Worm (Caenorhabditis elegans): Measurements from ENCODE around the gene clec-166.

The clec-166 gene

ce11 chrIV:1246762-1247436 is 4.2 kb downstream of the clec-166 start, which contains the start of the genes clec-165 and F38A1.11:
Gene clec-165 (minus strand): TSS chrIV:1246886.
Gene F38A1.11 (plus strand): TSS chrIV:1247386.
- TF ChIP-seq elt-2 (tag; optimal IDR thresholded peaks at IDR 0.05) (peak; percentile 84), lin-13 (GFP tag; optimal IDR thresholded peaks at IDR 0.05) (no peak)

ce11 chrIV:1245244-1245643 is 5.9 kb downstream of the clec-166 start, which contains the start of gene F38A1.9:
Gene F38A1.9 (minus strand): TSS chrIV:1245344.
- TF ChIP-seq snpc-4 (tag; optimal IDR thresholded peaks at IDR 0.05) (no peak), efl-1 (optimal IDR thresholded peaks at IDR 0.05) (no peak), efl-1 (GFP tag; optimal IDR thresholded peaks at IDR 0.05 in 1 of 2) (peak in 1 of 2 experiments; percentile 65)

ce11 chrIV:1243295-1243694 is 7.8 kb downstream of the clec-166 start, which contains the start of gene F38A1.15:
Gene F38A1.15 (minus strand): TSS chrIV:1243395.
- no peak for TF ChIP-seq nhr-237 (tag; optimal IDR thresholded peaks at IDR 0.05)
- no peak for TF ChIP-seq isw-1 (GFP tag; IDR thresholded peaks at IDR 0.05)
- TF ChIP-seq lir-3 (tag; optimal IDR thresholded peaks at IDR 0.05; ENCODE audit: poor library complexity), result no peak
- TF ChIP-seq unc-30 (tag; optimal IDR thresholded peaks at IDR 0.05), result no peak
- TF ChIP-seq lin-35 (GFP tag; optimal IDR thresholded peaks at IDR 0.05), result no peak
- TF ChIP-seq ets-5 (GFP tag; IDR thresholded peaks at IDR 0.05), result no peak
- no peak for TF ChIP-seq tbx-2 (tag; optimal IDR thresholded peaks at IDR 0.05)
- no peak for TF ChIP-seq unc-62 (GFP tag; optimal IDR thresholded peaks at IDR 0.05)
- no peak for TF ChIP-seq C34B4.2 (tag; optimal IDR thresholded peaks at IDR 0.05)
- no peak for TF ChIP-seq ces-1 (GFP tag; optimal IDR thresholded peaks at IDR 0.05)
- no peak for TF ChIP-seq nhr-11 (tag; optimal IDR thresholded peaks at IDR 0.05)

- TF ChIP-seq snpc-4 (tag; optimal IDR thresholded peaks at IDR 0.05), result no peak
- TF ChIP-seq efl-3 (GFP tag; optimal IDR thresholded peaks at IDR 0.05), result no peak
- TF ChIP-seq skn-1 (tag; optimal IDR thresholded peaks at IDR 0.05), result peak; percentile 36
- TF ChIP-seq fkh-10 (GFP tag; optimal IDR thresholded peaks at IDR 0.05), result no peak
- no peak for TF ChIP-seq unc-62 (GFP tag; optimal IDR thresholded peaks at IDR 0.05)
- TF ChIP-seq xbp-1 (tag; optimal IDR thresholded peaks at IDR 0.05), result peak; percentile 50
- peak; percentile 78 to 84 for TF ChIP-seq lsy-2 (tag; optimal IDR thresholded peaks at IDR 0.05)
- TF ChIP-seq nhr-11 (tag; optimal IDR thresholded peaks at IDR 0.05), result no peak
- no peak for TF ChIP-seq unc-30 (tag; optimal IDR thresholded peaks at IDR 0.05)
- no peak for TF ChIP-seq ztf-4 (tag; optimal IDR thresholded peaks at IDR 0.05)
- TF ChIP-seq ets-5 (GFP tag; IDR thresholded peaks at IDR 0.05), result no peak
- TF ChIP-seq snu-23 (GFP tag; optimal IDR thresholded peaks at IDR 0.05), result peak; percentile 74
- no peak for TF ChIP-seq aly-2 (tag; optimal IDR thresholded peaks at IDR 0.05)
- peak; percentile 42 for TF ChIP-seq swsn-7 (tag; optimal IDR thresholded peaks at IDR 0.05)
- TF ChIP-seq Y116A8C.19 (tag; optimal IDR thresholded peaks at IDR 0.05; ENCODE audit: borderline replicate concordance), result no peak
- no peak for TF ChIP-seq lin-14 (GFP tag; optimal IDR thresholded peaks at IDR 0.05)
- no peak for TF ChIP-seq mef-2 (tag; optimal IDR thresholded peaks at IDR 0.05)
- no peak for TF ChIP-seq egl-13 (tag; optimal IDR thresholded peaks at IDR 0.05)
- TF ChIP-seq hlh-17 (GFP tag; optimal IDR thresholded peaks at IDR 0.05; ENCODE audit: borderline replicate concordance), result no peak
- no peak for TF ChIP-seq ztf-11 (tag; optimal IDR thresholded peaks at IDR 0.05)
- peak; percentile 93 for TF ChIP-seq F16B12.6 (tag; optimal IDR thresholded peaks at IDR 0.05)
- no peak for TF ChIP-seq unc-98 (GFP tag; IDR thresholded peaks at IDR 0.05)
- TF ChIP-seq efl-1 (optimal IDR thresholded peaks at IDR 0.05), result peak; percentile 94 to 98
- TF ChIP-seq efl-1 (GFP tag; optimal IDR thresholded peaks at IDR 0.05 in 1 of 2), result peak; percentile 95 to 99
- no peak for TF ChIP-seq fkh-8 (tag; optimal IDR thresholded peaks at IDR 0.05)
- no peak for TF ChIP-seq nhr-20 (tag; optimal IDR thresholded peaks at IDR 0.05)
- no peak for TF ChIP-seq ceh-8 (GFP tag; optimal IDR thresholded peaks at IDR 0.05)
- no peak for TF ChIP-seq zip-4 (GFP tag; optimal IDR thresholded peaks at IDR 0.05)
- no peak for TF ChIP-seq mab-9 (GFP tag; IDR thresholded peaks at IDR 0.05)
- peak; percentile 46; the same call in 1 of the 2 replicates for TF ChIP-seq grh-1 (GFP tag; IDR thresholded peaks at IDR 0.05)
- no peak for TF ChIP-seq ces-1 (GFP tag; optimal IDR thresholded peaks at IDR 0.05)
- TF ChIP-seq nhr-71 (tag; optimal IDR thresholded peaks at IDR 0.05), result no peak
- no peak for TF ChIP-seq pag-3 (tag; optimal IDR thresholded peaks at IDR 0.05; ENCODE audit: borderline replicate concordance, insufficient read depth)
- peak; percentile 25 for TF ChIP-seq irx-1 (tag; optimal IDR thresholded peaks at IDR 0.05)
- TF ChIP-seq jun-1 (tag; optimal IDR thresholded peaks at IDR 0.05), result peak; percentile 27
- no peak for TF ChIP-seq sptf-1 (tag; optimal IDR thresholded peaks at IDR 0.05)
- TF ChIP-seq blmp-1 (tag; optimal IDR thresholded peaks at IDR 0.05), result no peak
Observed at ce11 chrIV:1239686-1240085, 11.5 kb downstream of the clec-166 start, which contains the start of gene F38A1.8. Gene F38A1.8 (minus strand): TSS chrIV:1239852.
